Fruit fly (Drosophila melanogaster) whole organism, embryonic: ENCODE results near the gene flr.

Source experiments
- Bgb ChIP-seq: fragments of 200-800 bp; sonication (Bioruptor generic); IDR thresholded peaks from 2 replicates; pipeline ENCODE4 v1.3.6; 2022; ENCODE audit warnings: missing biosample characterization, missing genetic modification characterization; ENCODE audit not compliant: partially characterized antibody
- CG11504 ChIP-seq: fragments of 200-800 bp; sonication (Bioruptor generic); optimal IDR thresholded peaks from 3 replicates; lab custom pipeline; 2019; ENCODE audit warnings: missing biosample characterization, mild to moderate bottlenecking, missing genetic modification characterization, moderate library complexity
- CG11695 ChIP-seq: fragments of 200-800 bp; sonication (Bioruptor generic); IDR thresholded peaks from 3 replicates; pipeline ENCODE4 v1.3.6; 2022; ENCODE audit warnings: missing biosample characterization, missing genetic modification characterization
- CG12071 ChIP-seq: fragments of 200-800 bp; sonication (Bioruptor generic); optimal IDR thresholded peaks from 3 replicates; lab custom pipeline; 2018; ENCODE audit warnings: missing biosample characterization, mild to moderate bottlenecking, missing genetic modification characterization
- CG12769 ChIP-seq: fragments of 200-800 bp; sonication (Bioruptor generic); optimal IDR thresholded peaks from 2 replicates; lab custom pipeline; 2019; ENCODE audit warnings: missing biosample characterization, mild to moderate bottlenecking, missing genetic modification characterization, moderate library complexity
- CG13296 ChIP-seq: fragments of 200-800 bp; sonication (Bioruptor generic); optimal IDR thresholded peaks from 3 replicates; lab custom pipeline; 2018; ENCODE audit warnings: missing biosample characterization, mild to moderate bottlenecking, missing genetic modification characterization
- CG14014 ChIP-seq: fragments of 200-800 bp; sonication (Bioruptor generic); IDR thresholded peaks from 2 replicates; pipeline ENCODE4 v1.3.6; 2022; ENCODE audit warnings: missing biosample characterization, missing genetic modification characterization
- CG14441 ChIP-seq: fragments of 200-800 bp; sonication (Bioruptor generic); IDR thresholded peaks from 2 replicates; pipeline ENCODE4 v1.3.6; 2022; ENCODE audit warnings: missing biosample characterization, missing genetic modification characterization
- CG15269 ChIP-seq: fragments of 200-800 bp; sonication (Bioruptor generic); optimal IDR thresholded peaks from 2 replicates; lab custom pipeline; 2018; ENCODE audit warnings: missing biosample characterization, mild to moderate bottlenecking, missing genetic modification characterization, moderate library complexity
- CG16863 ChIP-seq: fragments of 200-800 bp; sonication (Bioruptor generic); optimal IDR thresholded peaks from 3 replicates; lab custom pipeline; 2016; ENCODE audit warnings: missing biosample characterization, missing genetic modification characterization
- CG2678 ChIP-seq: fragments of 200-800 bp; sonication (Bioruptor generic); optimal IDR thresholded peaks from 3 replicates; lab custom pipeline; 2019; ENCODE audit warnings: missing biosample characterization, mild to moderate bottlenecking, missing genetic modification characterization, moderate library complexity
- CG30403 ChIP-seq: fragments of 200-800 bp; sonication (Bioruptor generic); optimal IDR thresholded peaks from 3 replicates; lab custom pipeline; 2016; ENCODE audit warnings: missing biosample characterization, missing genetic modification characterization
- CG30431 ChIP-seq: fragments of 200-800 bp; sonication (Bioruptor generic); optimal IDR thresholded peaks from 2 replicates; lab custom pipeline; 2017; ENCODE audit warnings: missing biosample characterization, missing genetic modification characterization
- CG33213 ChIP-seq: fragments of 200-800 bp; sonication (Bioruptor generic); optimal IDR thresholded peaks from 3 replicates; lab custom pipeline; 2016; ENCODE audit warnings: missing biosample characterization, missing genetic modification characterization
- CG5245 ChIP-seq: fragments of 200-800 bp; sonication (Bioruptor generic); optimal IDR thresholded peaks from 3 replicates; lab custom pipeline; 2016; ENCODE audit warnings: missing biosample characterization, missing genetic modification characterization
- CG7745 ChIP-seq: fragments of 200-800 bp; sonication (Bioruptor generic); optimal IDR thresholded peaks from 2 replicates; lab custom pipeline; 2018; ENCODE audit warnings: missing biosample characterization, mild to moderate bottlenecking, missing genetic modification characterization, moderate library complexity
- CG8388 ChIP-seq: fragments of 200-800 bp; sonication (Bioruptor generic); optimal IDR thresholded peaks from 2 replicates; lab custom pipeline; 2019; ENCODE audit warnings: missing biosample characterization, mild to moderate bottlenecking, missing genetic modification characterization, moderate library complexity
- CG8944 ChIP-seq: fragments of 200-800 bp; sonication (Bioruptor generic); optimal IDR thresholded peaks from 3 replicates; lab custom pipeline; 2016; ENCODE audit warnings: missing biosample characterization, missing genetic modification characterization
- CG9797 ChIP-seq: fragments of 200-800 bp; sonication (Bioruptor generic); optimal IDR thresholded peaks from 3 replicates; lab custom pipeline; 2018; ENCODE audit warnings: missing biosample characterization, mild to moderate bottlenecking, missing genetic modification characterization
- CoRest ChIP-seq: fragments of 200-800 bp; sonication (Bioruptor generic); optimal IDR thresholded peaks from 3 replicates; lab custom pipeline; 2018; ENCODE audit warnings: missing biosample characterization, mild to moderate bottlenecking, missing genetic modification characterization, moderate library complexity
- D19A ChIP-seq: fragments of 200-800 bp; optimal IDR thresholded peaks from 3 replicates; lab custom pipeline; 2019; ENCODE audit warnings: missing biosample characterization, mild to moderate bottlenecking, missing genetic modification characterization, moderate library complexity
- Dad ChIP-seq: fragments of 200-800 bp; sonication (Bioruptor generic); optimal IDR thresholded peaks from 3 replicates; lab custom pipeline; 2016; ENCODE audit warnings: missing biosample characterization, missing genetic modification characterization
- Doc3 ChIP-seq: fragments of 200-800 bp; sonication (Bioruptor generic); IDR thresholded peaks from 3 replicates; pipeline ENCODE4 v1.3.6; 2022; ENCODE audit warnings: missing biosample characterization, missing genetic modification characterization; ENCODE audit not compliant: partially characterized antibody
- Dp ChIP-seq: fragments of 200-800 bp; sonication (Bioruptor generic); optimal IDR thresholded peaks from 2 replicates; lab custom pipeline; 2018; ENCODE audit warnings: missing biosample characterization, mild to moderate bottlenecking, missing genetic modification characterization, moderate library complexity
- Lim3 ChIP-seq: fragments of 200-800 bp; sonication (Bioruptor generic); IDR thresholded peaks from 2 replicates; pipeline ENCODE4 v1.3.6; 2022; ENCODE audit warnings: missing biosample characterization, missing genetic modification characterization
- MBD-R2 ChIP-seq: fragments of 200-800 bp; sonication (Bioruptor generic); IDR thresholded peaks from 2 replicates; pipeline ENCODE4 v1.3.6; 2022; ENCODE audit warnings: missing biosample characterization, missing genetic modification characterization
- Mrtf ChIP-seq: fragments of 200-800 bp; sonication (Bioruptor generic); IDR thresholded peaks from 3 replicates; pipeline ENCODE4 v1.3.6; 2022; ENCODE audit warnings: missing biosample characterization, missing genetic modification characterization
- NFAT ChIP-seq: fragments of 200-800 bp; sonication (Bioruptor generic); IDR thresholded peaks from 2 replicates; pipeline ENCODE4 v1.3.6; 2022; ENCODE audit warnings: missing biosample characterization, missing genetic modification characterization
- Neu2 ChIP-seq: fragments of 200-800 bp; sonication (Bioruptor generic); optimal IDR thresholded peaks from 3 replicates; lab custom pipeline; 2016; ENCODE audit warnings: missing biosample characterization, missing genetic modification characterization, borderline replicate concordance
- Sox100B ChIP-seq: fragments of 200-800 bp; sonication (Bioruptor generic); optimal IDR thresholded peaks from 3 replicates; lab custom pipeline; 2018; ENCODE audit warnings: missing biosample characterization, mild to moderate bottlenecking, missing genetic modification characterization
- Sry-β ChIP-seq: fragments of 200-800 bp; sonication (Bioruptor generic); optimal IDR thresholded peaks from 2 replicates; lab custom pipeline; 2018; ENCODE audit warnings: missing biosample characterization, mild to moderate bottlenecking, missing genetic modification characterization, moderate library complexity
- Vsx1 ChIP-seq: fragments of 200-800 bp; sonication (Bioruptor generic); optimal IDR thresholded peaks from 2 replicates; lab custom pipeline; 2017; ENCODE audit warnings: missing biosample characterization, mild to moderate bottlenecking, missing genetic modification characterization, missing genetic modification reagents
- ato ChIP-seq: fragments of 200-800 bp; sonication (Bioruptor generic); IDR thresholded peaks from 2 replicates; pipeline ENCODE4 v1.3.6; 2022; ENCODE audit warnings: missing biosample characterization, missing genetic modification characterization; ENCODE audit not compliant: partially characterized antibody
- bbx ChIP-seq: fragments of 200-800 bp; sonication (Bioruptor generic); IDR thresholded peaks from 2 replicates; pipeline ENCODE4 v1.3.6; 2022; ENCODE audit warnings: missing biosample characterization, missing genetic modification characterization; ENCODE audit not compliant: partially characterized antibody
- cad ChIP-seq: fragments of >200 bp; optimal IDR thresholded peaks from 2 replicates; lab custom pipeline; 2017; ENCODE audit warnings: missing biosample characterization, missing genetic modification characterization
- ems ChIP-seq: fragments of 200-800 bp; sonication (Bioruptor generic); optimal IDR thresholded peaks from 3 replicates; lab custom pipeline; 2016; ENCODE audit warnings: missing biosample characterization, missing genetic modification characterization
- en ChIP-seq: fragments of 200-800 bp; sonication (Bioruptor generic); optimal IDR thresholded peaks from 2 replicates; lab custom pipeline; 2016; ENCODE audit warnings: missing biosample characterization, missing genetic modification characterization
- fd96Cb ChIP-seq: fragments of 200-800 bp; sonication (Bioruptor generic); optimal IDR thresholded peaks from 2 replicates; lab custom pipeline; 2018; ENCODE audit warnings: missing biosample characterization, mild to moderate bottlenecking, missing genetic modification characterization, moderate library complexity
- gcm2 ChIP-seq: fragments of 200-800 bp; sonication (Bioruptor generic); optimal IDR thresholded peaks from 2 replicates; lab custom pipeline; 2016; ENCODE audit warnings: missing biosample characterization, missing genetic modification characterization
- gfzf ChIP-seq: fragments of 200-800 bp; sonication (Bioruptor generic); optimal IDR thresholded peaks from 2 replicates; lab custom pipeline; 2016; ENCODE audit warnings: missing biosample characterization, mild to moderate bottlenecking, missing genetic modification characterization, moderate library complexity
- hbn ChIP-seq: fragments of 200-800 bp; sonication (Bioruptor generic); IDR thresholded peaks from 2 replicates; pipeline ENCODE4 v1.3.6; 2022; ENCODE audit warnings: missing biosample characterization, missing genetic modification characterization; ENCODE audit not compliant: partially characterized antibody
- hth ChIP-seq: fragments of >200 bp; optimal IDR thresholded peaks from 2 replicates; lab custom pipeline; 2017; ENCODE audit warnings: inconsistent platforms
- kay ChIP-seq: fragments of 200-800 bp; sonication (Bioruptor generic); optimal IDR thresholded peaks from 2 replicates; lab custom pipeline; 2016; ENCODE audit warnings: missing biosample characterization, missing genetic modification characterization
- luna ChIP-seq: fragments of 200-800 bp; sonication (Bioruptor generic); optimal IDR thresholded peaks from 2 replicates; lab custom pipeline; 2016; ENCODE audit warnings: missing biosample characterization, missing genetic modification characterization
- nau ChIP-seq: fragments of 200-800 bp; sonication (Bioruptor generic); optimal IDR thresholded peaks from 3 replicates; lab custom pipeline; 2017; ENCODE audit warnings: missing biosample characterization, mild to moderate bottlenecking, missing genetic modification characterization, missing genetic modification reagents
- nerfin-1 ChIP-seq: fragments of 200-800 bp; sonication (Bioruptor generic); optimal IDR thresholded peaks from 3 replicates; lab custom pipeline; 2019; ENCODE audit warnings: missing biosample characterization, mild to moderate bottlenecking, missing genetic modification characterization, moderate library complexity
- sd ChIP-seq: fragments of 200-800 bp; sonication (Bioruptor generic); optimal IDR thresholded peaks from 3 replicates; lab custom pipeline; 2018; ENCODE audit warnings: missing biosample characterization, mild to moderate bottlenecking, missing genetic modification characterization, moderate library complexity
- tll ChIP-seq, 2 experiments: fragments of 200-800 bp in 1 of 2; fragments of >200 bp in 1 of 2; sonication (Bioruptor generic) in 1 of 2; optimal IDR thresholded peaks; 2 replicates each; lab custom pipeline; 2017 to 2019; ENCODE audit warnings: missing biosample characterization in 2 of 2, missing genetic modification characterization in 2 of 2, mild to moderate bottlenecking in 1 of 2, moderate library complexity in 1 of 2
- ttk ChIP-seq: fragments of 200-800 bp; sonication (Bioruptor generic); IDR thresholded peaks from 2 replicates; pipeline ENCODE4 v2.1.2; 2022; ENCODE audit warnings: missing biosample characterization, missing genetic modification characterization

flr gene

DNA sequence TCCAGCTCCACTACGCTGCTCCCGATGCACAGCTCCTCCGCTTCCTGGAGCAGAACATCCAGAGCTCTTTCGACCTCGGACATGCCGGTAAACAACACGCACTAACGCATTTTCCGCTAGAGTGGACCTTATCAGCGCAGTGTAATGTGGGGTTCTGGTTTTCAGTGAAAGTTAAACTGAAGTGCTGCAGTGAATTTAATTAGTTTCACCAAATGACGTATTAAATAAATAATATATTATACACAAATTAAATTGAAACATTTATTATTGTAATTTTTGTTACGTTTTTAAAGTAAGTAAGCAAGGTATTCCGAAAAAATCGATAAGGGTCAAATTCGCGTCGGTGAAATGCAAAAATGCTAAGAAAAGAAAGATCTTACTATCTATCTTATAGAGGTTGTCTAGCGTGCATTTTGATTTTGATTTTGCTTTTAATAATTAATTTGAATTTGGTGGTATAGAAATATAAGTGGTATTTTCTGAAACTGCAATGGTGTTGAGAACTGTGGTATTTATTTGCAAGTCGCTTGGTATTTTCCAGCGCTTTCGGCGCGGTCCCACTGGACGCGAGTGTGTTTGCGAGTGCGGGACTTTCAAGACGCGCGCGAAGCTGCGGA lies 37.6 kb downstream of the flr start, which contains the start of the genes JMJD7 and CG10738 (continued):
- peak; percentile 83 for TF ChIP-seq CG14014 (GFP tag; lab: Robert Waterston, UW)
- TF ChIP-seq Dad (GFP tag; lab: Kevin White, UChicago) = no peak
- no peak for TF ChIP-seq CG30431 (GFP tag; lab: Kevin White, UChicago)
- TF ChIP-seq sd (tag; lab: Kevin White, UChicago) = no peak
- TF ChIP-seq nau (GFP tag; lab: Kevin White, UChicago) = no peak
- no peak for TF ChIP-seq CG7745 (tag; lab: Kevin White, UChicago)
- peak; percentile 81 for TF ChIP-seq Dp (GFP tag; lab: Kevin White, UChicago)
- TF ChIP-seq luna (GFP tag; lab: Kevin White, UChicago) = no peak
- TF ChIP-seq Sry-β = peak; percentile 32
- TF ChIP-seq MBD-R2 = peak; percentile 85
- TF ChIP-seq Vsx1 (GFP tag; lab: Kevin White, UChicago) = no peak
- TF ChIP-seq Mrtf (GFP tag; lab: Robert Waterston, UW) = peak; percentile 60
- TF ChIP-seq CG33213 = no peak
- no peak for TF ChIP-seq Doc3 (GFP tag; lab: Robert Waterston, UW)
- no peak for TF ChIP-seq nerfin-1 (tag; lab: Kevin White, UChicago)
- TF ChIP-seq hbn (GFP tag; lab: Robert Waterston, UW) = no peak
- no peak for TF ChIP-seq CG15269 (tag; lab: Kevin White, UChicago)
- TF ChIP-seq bbx (GFP tag; lab: Robert Waterston, UW) = no peak
- no peak for TF ChIP-seq CG16863 (GFP tag; lab: Kevin White, UChicago)
- no peak for TF ChIP-seq CG12769 (tag; lab: Kevin White, UChicago)
- TF ChIP-seq CG2678 (tag; lab: Kevin White, UChicago) = peak; percentile 47
- TF ChIP-seq en = no peak
- TF ChIP-seq CG30403 (GFP tag; lab: Kevin White, UChicago) = peak; percentile 55
- peak; percentile 73 for TF ChIP-seq CG5245 (GFP tag; lab: Kevin White, UChicago)
- TF ChIP-seq ems = peak; percentile 7
- no peak for TF ChIP-seq CG8388 (GFP tag; lab: Kevin White, UChicago)
- no peak for TF ChIP-seq hth
- TF ChIP-seq fd96Cb (tag; lab: Kevin White, UChicago) = peak; percentile 70
- no peak for TF ChIP-seq Neu2 (GFP tag; lab: Kevin White, UChicago)
- no peak for TF ChIP-seq tll (GFP tag; optimal IDR thresholded peaks at IDR 0.05; lab: Kevin White, UChicago)
- peak; percentile 76 for TF ChIP-seq CG9797 (GFP tag; lab: Kevin White, UChicago)
- TF ChIP-seq CG14441 (GFP tag; lab: Robert Waterston, UW) = peak; percentile 76
- no peak for TF ChIP-seq cad (GFP tag; lab: Kevin White, UChicago)
- no peak; the same call in 1 of the 2 replicates for TF ChIP-seq ttk
- no peak for TF ChIP-seq Bgb (GFP tag; lab: Robert Waterston, UW)
- TF ChIP-seq CG11504 (tag; lab: Kevin White, UChicago) = peak; percentile 81
- TF ChIP-seq CG13296 (GFP tag; lab: Kevin White, UChicago) = peak; percentile 53
- peak; percentile 6 for TF ChIP-seq kay (GFP tag; lab: Kevin White, UChicago)
- peak; percentile 83 for TF ChIP-seq NFAT (GFP tag; lab: Robert Waterston, UW)
- TF ChIP-seq CG11695 (GFP tag; lab: Robert Waterston, UW) = no peak
- TF ChIP-seq Sox100B (GFP tag; lab: Kevin White, UChicago) = peak; percentile 79
- no peak for TF ChIP-seq gcm2
- peak; percentile 63 for TF ChIP-seq D19A
- TF ChIP-seq CG12071 = peak; percentile 63
- peak; percentile 20 for TF ChIP-seq CoRest
- no peak for TF ChIP-seq ato (GFP tag; lab: Robert Waterston, UW)
- 0 out of 2 replicates have a peak, but pooled peaks have one; percentile 29 for TF ChIP-seq Lim3
- peak; percentile 87 for TF ChIP-seq gfzf (GFP tag; lab: Kevin White, UChicago)
- TF ChIP-seq CG8944 (GFP tag; lab: Kevin White, UChicago) = no peak
